Worm (Caenorhabditis elegans) whole organism, L3 larva: ENCODE measurements around the gene F55G7.4.

Experiments used
- elt-3 ChIP-seq, 3 experiments: fragments of 150-350 bp in 1 of 3; sonication (generic microtip) in 2 of 3; optimal IDR thresholded peaks; 2 replicates in 2 of 3; 4 replicates in 1 of 3; lab custom pipeline; 2014 to 2017; ENCODE audit warnings: missing biosample characterization in 3 of 3, missing genetic modification characterization in 3 of 3
- fos-1 ChIP-seq: fragments of 150-350 bp; optimal IDR thresholded peaks from 2 replicates; lab custom pipeline; 2014; ENCODE audit warnings: missing biosample characterization, missing genetic modification characterization
- lin-39 ChIP-seq: fragments of 150-350 bp; optimal IDR thresholded peaks from 2 replicates; lab custom pipeline; 2018; ENCODE audit warnings: missing biosample characterization, missing genetic modification reagents, missing genetic modification characterization
- nhr-28 ChIP-seq: fragments of 150-350 bp; optimal IDR thresholded peaks from 2 replicates; lab custom pipeline; 2014; ENCODE audit warnings: missing biosample characterization, missing genetic modification characterization
- unc-62 ChIP-seq: fragments of 150-350 bp; sonication (generic microtip); optimal IDR thresholded peaks from 4 replicates; lab custom pipeline; 2014; ENCODE audit warnings: missing biosample characterization, missing genetic modification reagents, missing genetic modification characterization

ce11 chrX:11931559-11931958, 3.9 kb downstream of the F55G7.4 start, which contains the start of gene dot-1.4:
- no peak for TF ChIP-seq elt-3 (tag; optimal IDR thresholded peaks at IDR 0.05; lab: Kevin White, UChicago)
- no peak for TF ChIP-seq unc-62 (GFP tag; lab: Kevin White, UChicago)
- no peak for TF ChIP-seq lin-39
- TF ChIP-seq nhr-28 (tag; lab: Kevin White, UChicago): no peak
- no peak for TF ChIP-seq fos-1 (tag; lab: Kevin White, UChicago)
